Worm (Caenorhabditis elegans): Measurements from ENCODE around the gene cdk-11.2.

cdk-11.2 gene

DNA sequence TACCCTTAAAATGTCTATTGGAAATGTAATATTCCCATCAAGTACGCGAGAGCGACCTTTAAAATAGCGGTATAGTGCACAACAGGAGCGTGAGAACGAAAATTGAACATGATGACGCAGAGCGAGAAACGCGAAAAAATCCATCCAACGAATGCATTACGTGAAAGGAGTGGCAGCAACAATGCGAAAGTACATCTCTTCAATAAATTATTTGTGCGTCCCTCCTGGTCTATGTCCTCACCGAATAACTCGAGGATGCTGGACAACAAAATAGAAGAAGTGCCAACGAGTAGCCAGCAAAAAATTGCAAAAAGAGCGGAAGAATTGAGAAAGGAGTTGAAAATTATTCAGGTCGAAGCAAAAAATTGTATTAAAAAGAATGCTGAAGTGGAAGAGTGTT, 14.3 kb upstream of the cdk-11.2 start:
- TF ChIP-seq T22C8.4 (GFP tag; IDR thresholded peaks at IDR 0.05) (no peak), ztf-23 (GFP tag; IDR thresholded peaks at IDR 0.05) (no peak), tab-1 (GFP tag; IDR thresholded peaks at IDR 0.05) (no peak), cog-1 (tag; optimal IDR thresholded peaks at IDR 0.05) (no peak), ztf-29 (GFP tag; IDR thresholded peaks at IDR 0.05) (no peak), ref-1 (GFP tag; conservative IDR thresholded peaks at IDR 0.05) (no peak), flt-1 (GFP tag; IDR thresholded peaks at IDR 0.05) (no peak), klf-2 (GFP tag; conservative IDR thresholded peaks at IDR 0.05) (no peak), med-1 (GFP tag; optimal IDR thresholded peaks at IDR 0.05; ENCODE audit: insufficient read depth) (no peak)

DNA sequence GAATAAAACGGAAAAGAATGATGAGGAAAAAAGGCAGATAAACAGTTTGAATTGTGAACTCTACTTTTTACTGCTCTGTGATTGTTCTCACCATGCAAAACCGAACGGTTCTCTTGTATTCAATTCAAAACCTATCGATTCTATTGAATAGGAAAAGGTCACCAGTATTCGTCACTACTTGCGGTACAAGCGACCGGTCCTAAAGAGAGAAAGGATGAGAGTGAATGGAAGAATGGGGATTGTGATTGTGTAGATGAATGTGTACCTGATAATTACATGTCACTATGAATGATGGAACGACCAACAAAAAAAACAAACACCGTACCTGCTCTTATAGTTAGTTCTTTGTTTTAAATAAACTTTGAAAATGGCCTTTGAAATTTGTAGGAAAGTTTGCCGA, 13.2 kb upstream of the cdk-11.2 start:
- TF ChIP-seq med-1 (GFP tag; optimal IDR thresholded peaks at IDR 0.05; ENCODE audit: insufficient read depth) (no peak), flt-1 (GFP tag; IDR thresholded peaks at IDR 0.05) (no peak), ztf-29 (GFP tag; IDR thresholded peaks at IDR 0.05) (no peak), klf-2 (GFP tag; conservative IDR thresholded peaks at IDR 0.05) (no peak), ztf-23 (GFP tag; IDR thresholded peaks at IDR 0.05) (no peak), T22C8.4 (GFP tag; IDR thresholded peaks at IDR 0.05) (no peak), cog-1 (tag; optimal IDR thresholded peaks at IDR 0.05) (no peak)

ce11 chrX:10430866-10431265, 11.3 kb upstream of the cdk-11.2 start:
- TF ChIP-seq ref-1 (GFP tag; conservative IDR thresholded peaks at IDR 0.05) (no peak), tab-1 (GFP tag; IDR thresholded peaks at IDR 0.05) (no peak), ztf-23 (GFP tag; IDR thresholded peaks at IDR 0.05) (no peak), med-1 (GFP tag; optimal IDR thresholded peaks at IDR 0.05; ENCODE audit: insufficient read depth) (no peak), flt-1 (GFP tag; IDR thresholded peaks at IDR 0.05) (no peak), cog-1 (tag; optimal IDR thresholded peaks at IDR 0.05) (no peak), T22C8.4 (GFP tag; IDR thresholded peaks at IDR 0.05) (no peak), ztf-29 (GFP tag; IDR thresholded peaks at IDR 0.05) (no peak)

DNA sequence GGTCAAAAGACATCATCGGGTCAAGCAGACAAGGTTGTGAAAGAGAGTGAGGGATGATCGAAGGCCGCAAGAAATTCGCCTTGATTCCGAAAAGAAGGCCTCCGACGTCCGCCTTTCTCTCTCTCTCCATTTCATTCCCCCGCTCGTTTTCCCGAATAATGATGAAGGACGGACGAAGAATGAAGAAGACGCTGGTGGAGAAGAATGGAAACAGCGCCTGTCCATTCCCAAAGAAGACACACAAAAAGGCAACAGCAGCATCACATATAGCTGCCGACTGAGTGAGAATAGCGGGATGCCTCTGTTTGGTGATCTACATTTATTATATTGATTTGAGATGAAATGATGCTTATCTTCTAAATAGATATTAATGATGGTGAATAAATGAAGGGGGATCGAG, 9.6 kb upstream of the cdk-11.2 start:
- TF ChIP-seq T22C8.4 (GFP tag; IDR thresholded peaks at IDR 0.05) (no peak), ztf-29 (GFP tag; IDR thresholded peaks at IDR 0.05) (no peak), flt-1 (GFP tag; IDR thresholded peaks at IDR 0.05) (no peak), med-1 (GFP tag; optimal IDR thresholded peaks at IDR 0.05; ENCODE audit: insufficient read depth) (no peak), tab-1 (GFP tag; IDR thresholded peaks at IDR 0.05) (0 out of 2 replicates have a peak, but pooled peaks have one; percentile 57), cog-1 (tag; optimal IDR thresholded peaks at IDR 0.05) (peak; percentile 23)

ce11 chrX:10428557-10428956, 9.0 kb upstream of the cdk-11.2 start, which contains the start of gene mig-15:
TSS of gene mig-15 (minus strand) at chrX:10428657.
- TF ChIP-seq klf-2 (GFP tag; conservative IDR thresholded peaks at IDR 0.05) = no peak
- TF ChIP-seq tab-1 (GFP tag; IDR thresholded peaks at IDR 0.05) = no peak
- no peak for TF ChIP-seq ref-1 (GFP tag; conservative IDR thresholded peaks at IDR 0.05)
- no peak for TF ChIP-seq med-1 (GFP tag; optimal IDR thresholded peaks at IDR 0.05; ENCODE audit: insufficient read depth)
- TF ChIP-seq cog-1 (tag; optimal IDR thresholded peaks at IDR 0.05) = no peak
- TF ChIP-seq flt-1 (GFP tag; IDR thresholded peaks at IDR 0.05) = no peak
- no peak for TF ChIP-seq ztf-23 (GFP tag; IDR thresholded peaks at IDR 0.05)
- TF ChIP-seq T22C8.4 (GFP tag; IDR thresholded peaks at IDR 0.05) = no peak
- no peak for TF ChIP-seq ztf-29 (GFP tag; IDR thresholded peaks at IDR 0.05)

ce11 chrX:10428109-10428508, 8.5 kb upstream of the cdk-11.2 start:
- TF ChIP-seq klf-2 (GFP tag; conservative IDR thresholded peaks at IDR 0.05) (no peak), tab-1 (GFP tag; IDR thresholded peaks at IDR 0.05) (no peak), T22C8.4 (GFP tag; IDR thresholded peaks at IDR 0.05) (no peak), cog-1 (tag; optimal IDR thresholded peaks at IDR 0.05) (no peak), flt-1 (GFP tag; IDR thresholded peaks at IDR 0.05) (no peak), ref-1 (GFP tag; conservative IDR thresholded peaks at IDR 0.05) (no peak), ztf-29 (GFP tag; IDR thresholded peaks at IDR 0.05) (no peak), ztf-23 (GFP tag; IDR thresholded peaks at IDR 0.05) (no peak), med-1 (GFP tag; optimal IDR thresholded peaks at IDR 0.05; ENCODE audit: insufficient read depth) (no peak)

DNA sequence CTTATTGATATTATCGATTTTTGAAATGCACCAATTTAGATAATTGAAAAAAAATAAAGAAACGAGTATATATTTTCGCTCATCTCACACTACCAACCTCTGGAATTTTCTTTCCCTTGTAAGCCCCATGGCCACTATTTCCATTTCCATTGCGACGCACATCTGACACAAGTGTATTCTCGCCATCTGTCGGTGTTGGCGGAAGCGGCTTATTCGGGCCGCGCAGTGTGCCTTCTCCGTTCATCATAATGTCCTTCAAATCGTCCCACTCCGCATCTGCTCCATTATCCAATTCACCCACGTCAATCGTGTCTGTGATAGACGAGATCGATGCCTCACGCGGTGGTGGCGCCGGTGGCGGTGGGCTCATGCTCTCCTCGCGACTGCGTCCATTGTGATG, 5.2 kb upstream of the cdk-11.2 start:
- no peak for TF ChIP-seq tab-1 (GFP tag; IDR thresholded peaks at IDR 0.05)
- TF ChIP-seq cog-1 (tag; optimal IDR thresholded peaks at IDR 0.05) = no peak
- no peak for TF ChIP-seq T22C8.4 (GFP tag; IDR thresholded peaks at IDR 0.05)

DNA sequence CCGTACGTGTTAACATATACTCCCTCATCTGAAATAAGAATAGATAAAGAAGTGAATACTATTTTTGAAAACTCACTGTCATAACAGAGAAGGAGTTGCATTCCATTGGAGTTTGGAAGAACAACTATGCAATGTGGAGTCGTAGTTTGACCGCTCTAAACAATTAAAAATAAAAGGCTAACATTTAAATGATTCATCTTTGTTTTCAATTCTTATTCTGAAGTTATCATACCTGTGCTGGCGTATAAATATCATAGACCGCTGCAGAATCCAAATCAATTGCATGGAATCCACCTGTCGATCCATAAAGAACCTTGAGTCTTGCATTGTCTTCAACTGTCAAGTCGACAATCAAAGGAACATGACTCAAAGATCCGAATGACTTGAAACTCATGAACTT, 3.1 kb upstream of the cdk-11.2 start:
- no peak for TF ChIP-seq ztf-29 (GFP tag; IDR thresholded peaks at IDR 0.05)
- no peak for TF ChIP-seq flt-1 (GFP tag; IDR thresholded peaks at IDR 0.05)
- no peak for TF ChIP-seq T22C8.4 (GFP tag; IDR thresholded peaks at IDR 0.05)
- TF ChIP-seq klf-2 (GFP tag; conservative IDR thresholded peaks at IDR 0.05) = no peak
- TF ChIP-seq ztf-23 (GFP tag; IDR thresholded peaks at IDR 0.05) = no peak

- TF ChIP-seq ref-1 (GFP tag; conservative IDR thresholded peaks at IDR 0.05) (no peak), flt-1 (GFP tag; IDR thresholded peaks at IDR 0.05) (no peak), ztf-29 (GFP tag; IDR thresholded peaks at IDR 0.05) (no peak), cog-1 (tag; optimal IDR thresholded peaks at IDR 0.05) (no peak), ztf-23 (GFP tag; IDR thresholded peaks at IDR 0.05) (no peak)
Measured at ce11 chrX:10412425-10412824, 7.1 kb downstream of the cdk-11.2 start, which contains the start of gene acr-8. TSS of gene acr-8 (plus strand) at chrX:10412725.

- TF ChIP-seq med-1 (GFP tag; optimal IDR thresholded peaks at IDR 0.05; ENCODE audit: insufficient read depth) (no peak), T22C8.4 (GFP tag; IDR thresholded peaks at IDR 0.05) (no peak), cog-1 (tag; optimal IDR thresholded peaks at IDR 0.05) (no peak), ztf-23 (GFP tag; IDR thresholded peaks at IDR 0.05) (no peak), klf-2 (GFP tag; conservative IDR thresholded peaks at IDR 0.05) (no peak), flt-1 (GFP tag; IDR thresholded peaks at IDR 0.05) (no peak), tab-1 (GFP tag; IDR thresholded peaks at IDR 0.05) (no peak), ztf-29 (GFP tag; IDR thresholded peaks at IDR 0.05) (no peak), ref-1 (GFP tag; conservative IDR thresholded peaks at IDR 0.05) (no peak)
Measured at ce11 chrX:10410539-10410938, 9.0 kb downstream of the cdk-11.2 start.

DNA sequence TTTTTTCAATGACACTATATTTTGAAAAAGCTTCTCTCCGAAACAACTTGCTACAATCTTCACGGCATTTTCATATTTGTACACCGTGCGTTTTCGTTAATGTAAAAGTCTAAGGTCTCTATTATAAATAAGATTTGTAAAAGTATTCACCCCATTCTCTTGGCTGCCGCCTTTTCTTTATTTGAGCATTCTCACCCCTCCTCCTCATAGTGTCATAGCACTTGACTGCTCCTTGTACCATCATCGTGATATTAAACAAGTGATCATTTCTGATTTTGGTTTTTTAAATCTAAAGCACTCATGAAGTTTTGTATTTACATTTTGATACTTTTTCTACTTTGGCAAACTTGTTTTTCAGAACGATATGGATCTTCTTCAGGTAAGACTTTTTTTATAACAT, 12.7 kb downstream of the cdk-11.2 start, which contains the start of gene ZC504.1:
TSS of gene ZC504.1 (plus strand) at position 301 of the 400 bp plus-strand sequence.
- no peak for TF ChIP-seq ztf-23 (GFP tag; IDR thresholded peaks at IDR 0.05)
- TF ChIP-seq med-1 (GFP tag; optimal IDR thresholded peaks at IDR 0.05; ENCODE audit: insufficient read depth) = no peak
- TF ChIP-seq flt-1 (GFP tag; IDR thresholded peaks at IDR 0.05) = no peak
- no peak for TF ChIP-seq klf-2 (GFP tag; conservative IDR thresholded peaks at IDR 0.05)

All from whole organism, midembryonic.